Fruit fly (Drosophila melanogaster) whole organism, wandering third instar larva: Measurements from ENCODE around the gene Rala.

Source experiments
- Abd-B ChIP-seq: fragments of >200 bp; optimal IDR thresholded peaks from 2 replicates; lab custom pipeline; 2017; ENCODE audit warnings: missing biosample characterization, missing genetic modification characterization
- CG32264 ChIP-seq: fragments of 200-800 bp; sonication (Bioruptor generic); optimal IDR thresholded peaks from 2 replicates; lab custom pipeline; 2016; ENCODE audit warnings: missing biosample characterization, missing genetic modification characterization
- CG9705 ChIP-seq: fragments of 200-800 bp; sonication (Bioruptor generic); optimal IDR thresholded peaks from 2 replicates; lab custom pipeline; 2018; ENCODE audit warnings: missing biosample characterization, mild to moderate bottlenecking, missing genetic modification characterization
- CrebA ChIP-seq: fragments of 200-800 bp; sonication (Bioruptor generic); optimal IDR thresholded peaks from 2 replicates; lab custom pipeline; 2016; ENCODE audit warnings: missing biosample characterization, mild to moderate bottlenecking, missing genetic modification characterization, borderline replicate concordance
- Dfd ChIP-seq: fragments of >200 bp; optimal IDR thresholded peaks from 2 replicates; lab custom pipeline; 2017; ENCODE audit warnings: missing biosample characterization, missing genetic modification characterization
- Dif ChIP-seq: fragments of 200-275, 200-300 bp; sonication (Bioruptor generic); optimal IDR thresholded peaks from 2 replicates; lab custom pipeline; 2018; ENCODE audit warnings: missing biosample characterization, missing genetic modification characterization; ENCODE audit not compliant: partially characterized antibody
- GATAd ChIP-seq: sonication (Bioruptor generic); optimal IDR thresholded peaks from 2 replicates; lab custom pipeline; 2016; ENCODE audit warnings: missing biosample characterization, missing genetic modification characterization
- HLH106 ChIP-seq: fragments of 200-800 bp; optimal IDR thresholded peaks from 3 replicates; lab custom pipeline; 2019; ENCODE audit warnings: missing biosample characterization, mild to moderate bottlenecking, missing genetic modification characterization, moderate library complexity
- Hnf4 ChIP-seq: fragments of 200-800 bp; sonication (Bioruptor generic); optimal IDR thresholded peaks from 2 replicates; lab custom pipeline; 2016; ENCODE audit warnings: missing biosample characterization, mild to moderate bottlenecking, missing genetic modification characterization
- Hr78 ChIP-seq: fragments of >200 bp; optimal IDR thresholded peaks from 2 replicates; lab custom pipeline; 2017; ENCODE audit warnings: missing biosample characterization, missing genetic modification characterization
- Hr83 ChIP-seq: fragments of 200-300 bp; sonication (Bioruptor generic); optimal IDR thresholded peaks from 2 replicates; lab custom pipeline; 2016; ENCODE audit warnings: missing biosample characterization, mild to moderate bottlenecking, missing genetic modification characterization, moderate library complexity; ENCODE audit not compliant: poor library complexity, severe bottlenecking
- Jra ChIP-seq: sonication (Bioruptor generic); optimal IDR thresholded peaks from 2 replicates; lab custom pipeline; 2016; ENCODE audit warnings: missing biosample characterization, missing genetic modification characterization
- Mio ChIP-seq: sonication (Bioruptor generic); optimal IDR thresholded peaks from 2 replicates; lab custom pipeline; 2016; ENCODE audit warnings: missing biosample characterization, missing genetic modification characterization
- Myc ChIP-seq: fragments of >200 bp; optimal IDR thresholded peaks from 2 replicates; lab custom pipeline; 2017
- N ChIP-seq: fragments of >200 bp; optimal IDR thresholded peaks from 2 replicates; lab custom pipeline; 2018; ENCODE audit warnings: missing biosample characterization, missing external identifiers, missing genetic modification characterization
- OdsH ChIP-seq: fragments of 200-800 bp; sonication (Bioruptor generic); optimal IDR thresholded peaks from 2 replicates; lab custom pipeline; 2016; ENCODE audit warnings: missing biosample characterization, mild to moderate bottlenecking, missing genetic modification characterization
- Rel ChIP-seq, 2 experiments: fragments of 200-800 bp; sonication (Bioruptor generic) in 1 of 2; optimal IDR thresholded peaks; 2 replicates in 1 of 2; 3 replicates in 1 of 2; lab custom pipeline; 2016 to 2019; ENCODE audit warnings: mild to moderate bottlenecking in 2 of 2, missing biosample characterization in 2 of 2, missing genetic modification characterization in 2 of 2, moderate library complexity in 1 of 2
- Sp1 ChIP-seq: fragments of 200-800 bp; sonication (Bioruptor generic); optimal IDR thresholded peaks from 3 replicates; lab custom pipeline; 2019; ENCODE audit warnings: missing biosample characterization, mild to moderate bottlenecking, missing genetic modification characterization, moderate library complexity
- Vsx2 ChIP-seq: fragments of 200-300, 225-300 bp; sonication (Bioruptor generic); optimal IDR thresholded peaks from 2 replicates; lab custom pipeline; 2018; ENCODE audit warnings: missing biosample characterization, missing genetic modification characterization; ENCODE audit not compliant: partially characterized antibody
- br ChIP-seq: fragments of 200-800 bp; sonication (Bioruptor generic); optimal IDR thresholded peaks from 2 replicates; lab custom pipeline; 2016; ENCODE audit warnings: missing biosample characterization, missing genetic modification characterization
- brk ChIP-seq: fragments of 200-800 bp; sonication (Bioruptor generic); optimal IDR thresholded peaks from 2 replicates; lab custom pipeline; 2016; ENCODE audit warnings: missing biosample characterization, mild to moderate bottlenecking, missing genetic modification characterization
- dl ChIP-seq, 2 experiments: fragments of 175-275, 200-275 bp in 1 of 2; fragments of 200-275 bp in 1 of 2; sonication (Bioruptor generic); optimal IDR thresholded peaks; lab custom pipeline; 2018; ENCODE audit warnings: mild to moderate bottlenecking in 2 of 2, missing biosample characterization in 2 of 2, missing genetic modification characterization in 2 of 2, moderate library complexity in 2 of 2; ENCODE audit not compliant: partially characterized antibody in 2 of 2, insufficient read depth in 1 of 2
- dmrt93B ChIP-seq: fragments of 200-800 bp; sonication (Bioruptor generic); optimal IDR thresholded peaks from 2 replicates; lab custom pipeline; 2018; ENCODE audit warnings: missing biosample characterization, mild to moderate bottlenecking, missing genetic modification characterization
- dsf ChIP-seq: sonication (Bioruptor generic); optimal IDR thresholded peaks from 2 replicates; lab custom pipeline; 2016; ENCODE audit warnings: missing biosample characterization, missing genetic modification characterization, borderline replicate concordance
- ey ChIP-seq: fragments of 200-800 bp; sonication (Bioruptor generic); optimal IDR thresholded peaks from 2 replicates; lab custom pipeline; 2016; ENCODE audit warnings: missing biosample characterization, missing genetic modification characterization
- foxo ChIP-seq, 2 experiments: fragments of 200-800 bp; sonication (Bioruptor generic); optimal IDR thresholded peaks; 2 replicates in 1 of 2; 3 replicates in 1 of 2; lab custom pipeline; 2016 to 2017; ENCODE audit warnings: missing biosample characterization in 2 of 2, missing genetic modification characterization in 2 of 2
- fru ChIP-seq: fragments of 200-800 bp; sonication (Bioruptor generic); optimal IDR thresholded peaks from 3 replicates; lab custom pipeline; 2016; ENCODE audit warnings: missing biosample characterization, mild to moderate bottlenecking, missing genetic modification characterization
- h ChIP-seq: fragments of 200-800 bp; sonication (Bioruptor generic); optimal IDR thresholded peaks from 3 replicates; lab custom pipeline; 2016; ENCODE audit warnings: missing biosample characterization, mild to moderate bottlenecking, missing genetic modification characterization
- jim ChIP-seq: fragments of 175-275, 200-325 bp; sonication (Bioruptor generic); optimal IDR thresholded peaks from 2 replicates; lab custom pipeline; 2016; ENCODE audit warnings: missing biosample characterization, mild to moderate bottlenecking, missing genetic modification characterization
- lola ChIP-seq: fragments of >200 bp; optimal IDR thresholded peaks from 2 replicates; lab custom pipeline; 2017; ENCODE audit warnings: missing biosample characterization, missing genetic modification characterization
- pan ChIP-seq: fragments of >200 bp; optimal IDR thresholded peaks from 2 replicates; lab custom pipeline; 2017
- psq ChIP-seq: fragments of 200-800 bp; sonication (Bioruptor generic); optimal IDR thresholded peaks from 3 replicates; lab custom pipeline; 2017; ENCODE audit warnings: missing biosample characterization, mild to moderate bottlenecking, missing genetic modification characterization, moderate library complexity
- rgr ChIP-seq: fragments of 200-800 bp; sonication (Bioruptor generic); optimal IDR thresholded peaks from 3 replicates; lab custom pipeline; 2016; ENCODE audit warnings: missing biosample characterization, mild to moderate bottlenecking, missing genetic modification characterization
- sage ChIP-seq: fragments of 200-800 bp; sonication (Bioruptor generic); optimal IDR thresholded peaks from 2 replicates; lab custom pipeline; 2016; ENCODE audit warnings: missing biosample characterization, mild to moderate bottlenecking, missing genetic modification characterization
- sv ChIP-seq: fragments of 200-800 bp; sonication (Bioruptor generic); optimal IDR thresholded peaks from 3 replicates; lab custom pipeline; 2016; ENCODE audit warnings: missing biosample characterization, missing genetic modification characterization
- tai ChIP-seq: sonication (Bioruptor generic); optimal IDR thresholded peaks from 2 replicates; lab custom pipeline; 2016; ENCODE audit warnings: missing biosample characterization, missing genetic modification characterization
- usp ChIP-seq: fragments of >200 bp; optimal IDR thresholded peaks from 2 replicates; lab custom pipeline; 2017; ENCODE audit warnings: missing biosample characterization, missing genetic modification characterization
- woc ChIP-seq: sonication (Bioruptor generic); optimal IDR thresholded peaks from 2 replicates; lab custom pipeline; 2016; ENCODE audit warnings: missing biosample characterization, mild to moderate bottlenecking, missing genetic modification characterization

Gene Rala

dm6 chrX:3744492-3745263, 25.2 kb upstream of the Rala start (continued):
- peak; percentile 83 for TF ChIP-seq Hr83 (GFP tag; lab: Kevin White, UChicago)

DNA sequence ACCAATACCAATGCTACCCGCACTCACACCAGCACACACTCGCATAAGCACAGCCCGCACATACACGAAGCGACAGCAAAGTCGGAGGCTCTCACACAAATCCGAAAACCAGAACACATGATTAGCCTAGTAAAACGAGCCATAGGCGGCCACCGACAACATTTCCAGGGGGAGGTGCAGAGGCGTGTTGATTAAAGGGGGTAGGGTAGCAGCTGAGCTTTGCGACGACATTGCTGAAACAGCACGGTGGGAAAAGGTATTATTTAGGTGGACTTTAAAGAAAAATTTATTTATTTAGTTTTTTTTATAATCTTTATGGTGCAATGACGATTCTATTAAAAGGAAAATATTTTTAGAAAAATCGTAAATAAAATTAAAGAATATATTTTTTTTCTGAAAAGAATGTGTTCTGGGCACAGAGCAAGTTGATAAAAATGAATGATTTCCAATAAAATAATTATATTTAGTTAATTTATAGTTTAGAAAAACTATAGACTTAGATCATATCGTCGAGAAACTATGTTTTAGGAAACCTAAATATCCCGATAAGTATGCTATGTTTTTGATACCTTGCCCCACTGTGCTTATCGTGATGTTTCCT, 24.6 kb upstream of the Rala start:
- TF ChIP-seq Hr78 (GFP tag; lab: Kevin White, UChicago): no peak
- no peak for TF ChIP-seq woc (GFP tag; lab: Kevin White, UChicago)
- TF ChIP-seq Abd-B (GFP tag; lab: Kevin White, UChicago): no peak
- no peak for TF ChIP-seq h (GFP tag; lab: Kevin White, UChicago)
- TF ChIP-seq usp (GFP tag; lab: Kevin White, UChicago): no peak
- TF ChIP-seq jim (GFP tag; lab: Kevin White, UChicago): peak; percentile 18
- TF ChIP-seq CrebA (GFP tag; lab: Kevin White, UChicago): peak; percentile 9
- TF ChIP-seq dmrt93B (GFP tag; lab: Kevin White, UChicago): peak; percentile 85
- TF ChIP-seq pan (lab: Kevin White, UChicago): no peak
- peak; percentile 19 for TF ChIP-seq dsf (GFP tag; lab: Kevin White, UChicago)
- TF ChIP-seq ey: peak; percentile 53
- no peak for TF ChIP-seq lola (GFP tag; lab: Kevin White, UChicago)
- TF ChIP-seq HLH106: peak; percentile 86
- TF ChIP-seq Jra: no peak
- TF ChIP-seq rgr (GFP tag; lab: Kevin White, UChicago): peak; percentile 50
- TF ChIP-seq CG32264 (GFP tag; lab: Kevin White, UChicago): no peak
- no peak for TF ChIP-seq Dfd (GFP tag; lab: Kevin White, UChicago)
- TF ChIP-seq Vsx2 (GFP tag; lab: Kevin White, UChicago): peak; percentile 96
- TF ChIP-seq Hr83 (GFP tag; lab: Kevin White, UChicago): peak; percentile 94
- peak; percentile 66 for TF ChIP-seq fru
- TF ChIP-seq br (GFP tag; lab: Kevin White, UChicago): no peak
- TF ChIP-seq OdsH: peak; percentile 84
- TF ChIP-seq sv (GFP tag; lab: Kevin White, UChicago): peak; percentile 80
- peak; percentile 97 for TF ChIP-seq psq
- no peak for TF ChIP-seq sage
- TF ChIP-seq GATAd: peak; percentile 2
- TF ChIP-seq CG9705 (GFP tag; lab: Kevin White, UChicago): no peak
- peak; percentile 84 for TF ChIP-seq Sp1 (GFP tag; lab: Kevin White, UChicago)
- TF ChIP-seq Rel (GFP tag; optimal IDR thresholded peaks at IDR 0.05; lab: Kevin White, UChicago): no peak
- TF ChIP-seq Rel (tag; optimal IDR thresholded peaks at IDR 0.05; lab: Kevin White, UChicago): no peak
- peak; percentile 56 for TF ChIP-seq Dif (GFP tag; lab: Kevin White, UChicago)
- peak in 1 of 2 experiments; percentile 78 for TF ChIP-seq foxo (GFP tag; optimal IDR thresholded peaks at IDR 0.05; lab: Kevin White, UChicago)
- TF ChIP-seq Mio: no peak
- no peak for TF ChIP-seq Myc (lab: Kevin White, UChicago)
- TF ChIP-seq dl (GFP tag; optimal IDR thresholded peaks at IDR 0.05; lab: Kevin White, UChicago; ENCODE audit: insufficient read depth in 1 of 2, partially characterized antibody in 2 of 2): no peak
- TF ChIP-seq Hnf4 (GFP tag; lab: Kevin White, UChicago): no peak
- TF ChIP-seq brk (GFP tag; lab: Kevin White, UChicago): peak; percentile 12
- TF ChIP-seq N (GFP tag; lab: Kevin White, UChicago): no peak
- TF ChIP-seq tai (GFP tag; lab: Kevin White, UChicago): no peak
